Fruit fly (Drosophila melanogaster) whole organism, embryonic: ENCODE data around the gene Hph.

Source experiments
- Ada2b ChIP-seq: fragments of 200-800 bp; sonication (Bioruptor generic); IDR thresholded peaks from 2 replicates; pipeline ENCODE4 v1.3.6; 2022; ENCODE audit warnings: missing biosample characterization, missing genetic modification characterization
- B-H2 ChIP-seq: fragments of 200-800 bp; sonication (Bioruptor generic); optimal IDR thresholded peaks from 2 replicates; lab custom pipeline; 2018; ENCODE audit warnings: missing biosample characterization, mild to moderate bottlenecking, missing genetic modification characterization
- Bdp1 ChIP-seq: fragments of 200-800 bp; sonication (Bioruptor generic); optimal IDR thresholded peaks from 3 replicates; lab custom pipeline; 2016; ENCODE audit warnings: missing biosample characterization, missing genetic modification characterization
- CG10366 ChIP-seq: fragments of 200-800 bp; sonication (Bioruptor generic); IDR thresholded peaks from 2 replicates; pipeline ENCODE4 v1.3.6; 2022; ENCODE audit warnings: missing biosample characterization, missing genetic modification characterization
- CG10654 ChIP-seq: fragments of 200-800 bp; sonication (Bioruptor generic); optimal IDR thresholded peaks from 2 replicates; lab custom pipeline; 2016; ENCODE audit warnings: missing biosample characterization, missing genetic modification characterization
- CG11504 ChIP-seq: fragments of 200-800 bp; sonication (Bioruptor generic); optimal IDR thresholded peaks from 3 replicates; lab custom pipeline; 2019; ENCODE audit warnings: missing biosample characterization, mild to moderate bottlenecking, missing genetic modification characterization, moderate library complexity
- CG12236 ChIP-seq: fragments of 200-800 bp; sonication (Bioruptor generic); optimal IDR thresholded peaks from 2 replicates; lab custom pipeline; 2016; ENCODE audit warnings: missing biosample characterization, missing genetic modification characterization
- CG14014 ChIP-seq: fragments of 200-800 bp; sonication (Bioruptor generic); IDR thresholded peaks from 2 replicates; pipeline ENCODE4 v1.3.6; 2022; ENCODE audit warnings: missing biosample characterization, missing genetic modification characterization
- CG14441 ChIP-seq: fragments of 200-800 bp; sonication (Bioruptor generic); IDR thresholded peaks from 2 replicates; pipeline ENCODE4 v1.3.6; 2022; ENCODE audit warnings: missing biosample characterization, missing genetic modification characterization
- CG15514 ChIP-seq: fragments of 200-800 bp; sonication (Bioruptor generic); optimal IDR thresholded peaks from 3 replicates; lab custom pipeline; 2017; ENCODE audit warnings: missing biosample characterization, missing genetic modification characterization, mild to moderate bottlenecking, moderate library complexity, missing genetic modification reagents
- CG17361 ChIP-seq: fragments of 200-800 bp; sonication (Bioruptor generic); IDR thresholded peaks from 3 replicates; pipeline ENCODE4 v1.3.6; 2022; ENCODE audit warnings: missing biosample characterization, missing genetic modification characterization
- CG2116 ChIP-seq: fragments of 200-800 bp; sonication (Bioruptor generic); optimal IDR thresholded peaks from 3 replicates; lab custom pipeline; 2018; ENCODE audit warnings: missing biosample characterization, mild to moderate bottlenecking, missing genetic modification characterization
- CG2202 ChIP-seq: fragments of 200-800 bp; sonication (Bioruptor generic); optimal IDR thresholded peaks from 2 replicates; lab custom pipeline; 2018; ENCODE audit warnings: missing biosample characterization, mild to moderate bottlenecking, missing genetic modification characterization
- CG31388 ChIP-seq: fragments of 200-800 bp; sonication (Bioruptor generic); optimal IDR thresholded peaks from 2 replicates; lab custom pipeline; 2016; ENCODE audit warnings: missing biosample characterization, missing genetic modification characterization
- CG3163 ChIP-seq: fragments of 200-800 bp; sonication (Bioruptor generic); optimal IDR thresholded peaks from 3 replicates; lab custom pipeline; 2016; ENCODE audit warnings: missing biosample characterization, missing genetic modification characterization
- CG43689 ChIP-seq: fragments of 200-800 bp; sonication (Bioruptor generic); IDR thresholded peaks from 2 replicates; pipeline ENCODE4 v1.3.6; 2022; ENCODE audit warnings: missing biosample characterization, missing genetic modification characterization
- CG6254 ChIP-seq: fragments of 200-800 bp; sonication (Bioruptor generic); optimal IDR thresholded peaks from 3 replicates; lab custom pipeline; 2017; ENCODE audit warnings: mild to moderate bottlenecking, missing biosample characterization, missing genetic modification reagents, missing genetic modification characterization
- CG7357 ChIP-seq: fragments of 200-800 bp; sonication (Bioruptor generic); IDR thresholded peaks from 3 replicates; pipeline ENCODE4 v1.3.6; 2022; ENCODE audit warnings: missing biosample characterization, missing genetic modification characterization
- CG8290 ChIP-seq, 3 experiments: fragments of 200-800 bp; sonication (Bioruptor generic); optimal IDR thresholded peaks; 2 replicates each; lab custom pipeline; 2016 to 2019; ENCODE audit warnings: missing biosample characterization in 3 of 3, missing genetic modification characterization in 3 of 3, mild to moderate bottlenecking in 2 of 3, moderate library complexity in 1 of 3
- CG9437 ChIP-seq: fragments of 200-800 bp; sonication (Bioruptor generic); optimal IDR thresholded peaks from 2 replicates; lab custom pipeline; 2018; ENCODE audit warnings: missing biosample characterization, mild to moderate bottlenecking, missing genetic modification characterization
- CG9817 ChIP-seq: fragments of 200-800 bp; sonication (Bioruptor generic); optimal IDR thresholded peaks from 2 replicates; lab custom pipeline; 2018; ENCODE audit warnings: missing biosample characterization, mild to moderate bottlenecking, missing genetic modification characterization, moderate library complexity
- CG9876 ChIP-seq: fragments of 200-800 bp; sonication (Bioruptor generic); optimal IDR thresholded peaks from 2 replicates; lab custom pipeline; 2016; ENCODE audit warnings: missing biosample characterization, missing genetic modification characterization
- Ets65A ChIP-seq: fragments of 200-800 bp; sonication (Bioruptor generic); peaks from one replicate; lab custom pipeline; 2016; ENCODE audit warnings: missing biosample characterization, missing genetic modification characterization
- Kr ChIP-seq: fragments of 200-800 bp; sonication (Bioruptor generic); optimal IDR thresholded peaks from 2 replicates; lab custom pipeline; 2017; ENCODE audit warnings: missing biosample characterization, mild to moderate bottlenecking, missing genetic modification characterization
- Lpt ChIP-seq: fragments of >200 bp; optimal IDR thresholded peaks from 2 replicates; lab custom pipeline; 2018; ENCODE audit warnings: missing biosample characterization, missing genetic modification characterization
- Sox102F ChIP-seq: fragments of 200-800 bp; sonication (Bioruptor generic); optimal IDR thresholded peaks from 2 replicates; lab custom pipeline; 2018; ENCODE audit warnings: missing biosample characterization, mild to moderate bottlenecking, missing genetic modification characterization, moderate library complexity
- Ssrp ChIP-seq: fragments of 200-800 bp; sonication (Bioruptor generic); optimal IDR thresholded peaks from 2 replicates; lab custom pipeline; 2018; ENCODE audit warnings: missing biosample characterization, mild to moderate bottlenecking, missing genetic modification characterization, moderate library complexity
- az2 ChIP-seq: fragments of 200-800 bp; sonication (Bioruptor generic); optimal IDR thresholded peaks from 3 replicates; lab custom pipeline; 2016; ENCODE audit warnings: missing biosample characterization, missing genetic modification characterization
- corto ChIP-seq: fragments of 200-800 bp; sonication (Bioruptor generic); optimal IDR thresholded peaks from 2 replicates; lab custom pipeline; 2016; ENCODE audit warnings: missing biosample characterization, mild to moderate bottlenecking, missing genetic modification characterization, moderate library complexity
- crol ChIP-seq: fragments of 200-800 bp; sonication (Bioruptor generic); IDR thresholded peaks from 2 replicates; pipeline ENCODE4 v1.3.6; 2022; ENCODE audit warnings: missing biosample characterization, missing genetic modification characterization
- disco-r ChIP-seq: fragments of 200-800 bp; sonication (Bioruptor generic); optimal IDR thresholded peaks from 2 replicates; lab custom pipeline; 2016; ENCODE audit warnings: missing biosample characterization, missing genetic modification characterization
- dmrt99B ChIP-seq: fragments of 200-800 bp; sonication (Bioruptor generic); optimal IDR thresholded peaks from 2 replicates; lab custom pipeline; 2018; ENCODE audit warnings: missing biosample characterization, mild to moderate bottlenecking, missing genetic modification characterization, moderate library complexity
- dysf ChIP-seq: fragments of 200-800 bp; sonication (Bioruptor generic); IDR thresholded peaks from 3 replicates; pipeline ENCODE4 v1.3.6; 2022; ENCODE audit warnings: missing biosample characterization, missing genetic modification characterization
- exex ChIP-seq: fragments of 200-800 bp; sonication (Bioruptor generic); optimal IDR thresholded peaks from 4 replicates; lab custom pipeline; 2018; ENCODE audit warnings: missing biosample characterization, mild to moderate bottlenecking, missing genetic modification characterization, moderate library complexity
- lov ChIP-seq, 2 experiments: fragments of 200-800 bp in 1 of 2; fragments of >200 bp in 1 of 2; sonication (Bioruptor generic) in 1 of 2; IDR thresholded peaks in 1 of 2; optimal IDR thresholded peaks in 1 of 2; 2 replicates in 1 of 2; 3 replicates in 1 of 2; pipeline versions ENCODE4 v1.3.6 to Lab custom; 2017 to 2022; ENCODE audit warnings: missing biosample characterization in 1 of 2, missing genetic modification characterization in 1 of 2
- mam ChIP-seq: fragments of 200-800 bp; sonication (Bioruptor generic); optimal IDR thresholded peaks from 3 replicates; lab custom pipeline; 2016; ENCODE audit warnings: missing biosample characterization, missing genetic modification characterization
- org-1 ChIP-seq: fragments of 200-800 bp; sonication (Bioruptor generic); optimal IDR thresholded peaks from 2 replicates; lab custom pipeline; 2017; ENCODE audit warnings: missing biosample characterization, missing genetic modification characterization
- otp ChIP-seq: fragments of 200-800 bp; sonication (Bioruptor generic); IDR thresholded peaks from 3 replicates; pipeline ENCODE4, ENCODE4 v1.3.6; 2022; ENCODE audit warnings: missing biosample characterization, missing genetic modification characterization
- phol ChIP-seq: fragments of 200-800 bp; sonication (Bioruptor generic); optimal IDR thresholded peaks from 3 replicates; lab custom pipeline; 2018; ENCODE audit warnings: missing biosample characterization, mild to moderate bottlenecking, missing genetic modification characterization, moderate library complexity
- ro ChIP-seq: fragments of 200-800 bp; sonication (Bioruptor generic); IDR thresholded peaks from 2 replicates; pipeline ENCODE4 v1.3.6; 2022; ENCODE audit warnings: missing biosample characterization, missing genetic modification characterization
- sens ChIP-seq: fragments of 200-800 bp; sonication (Bioruptor generic); peaks from one replicate; lab custom pipeline; 2016; ENCODE audit warnings: missing biosample characterization, missing genetic modification characterization
- slou ChIP-seq: fragments of 200-800 bp; sonication (Bioruptor generic); optimal IDR thresholded peaks from 3 replicates; lab custom pipeline; 2016; ENCODE audit warnings: missing biosample characterization, missing genetic modification characterization
- sug ChIP-seq: fragments of 200-800 bp; optimal IDR thresholded peaks from 2 replicates; lab custom pipeline; 2019; ENCODE audit warnings: missing biosample characterization, mild to moderate bottlenecking, missing genetic modification characterization, moderate library complexity
- tgo ChIP-seq: fragments of 200-800 bp; sonication (Bioruptor generic); IDR thresholded peaks from 3 replicates; pipeline ENCODE4 v1.3.6; 2022; ENCODE audit warnings: missing biosample characterization, missing genetic modification characterization
- tin ChIP-seq: fragments of 200-800 bp; sonication (Bioruptor generic); optimal IDR thresholded peaks from 3 replicates; lab custom pipeline; 2016; ENCODE audit warnings: missing biosample characterization, missing genetic modification characterization
- ttk ChIP-seq: fragments of 200-800 bp; sonication (Bioruptor generic); IDR thresholded peaks from 2 replicates; pipeline ENCODE4 v2.1.2; 2022; ENCODE audit warnings: missing biosample characterization, missing genetic modification characterization
- tx ChIP-seq: fragments of 200-800 bp; sonication (Bioruptor generic); optimal IDR thresholded peaks from 2 replicates; lab custom pipeline; 2016; ENCODE audit warnings: missing biosample characterization, missing genetic modification characterization
- unpg ChIP-seq: fragments of 200-800 bp; sonication (Bioruptor generic); optimal IDR thresholded peaks from 3 replicates; lab custom pipeline; 2018; ENCODE audit warnings: missing biosample characterization, mild to moderate bottlenecking, missing genetic modification characterization, moderate library complexity

The Hph gene

dm6 chr3R:5211901-5212758 is 44.7 kb upstream of the Hph start (continued):
- TF ChIP-seq CG31388 (GFP tag; lab: Kevin White, UChicago) (peak; percentile 26), lov (optimal IDR thresholded peaks at IDR 0.05; lab: Kevin White, UChicago) (peak; percentile 18), lov (GFP tag; IDR thresholded peaks at IDR 0.05; lab: Robert Waterston, UW) (peak; percentile 82; the same call in 2 of the 3 replicates), tgo (GFP tag; lab: Robert Waterston, UW) (peak; percentile 32; the same call in 1 of the 3 replicates), CG14014 (GFP tag; lab: Robert Waterston, UW) (no peak), CG10654 (GFP tag; lab: Kevin White, UChicago) (peak; percentile 52), otp (GFP tag; lab: Robert Waterston, UW) (peak; percentile 68; the same call in 2 of the 3 replicates), CG9817 (no peak), Ada2b (no peak), CG15514 (GFP tag; lab: Kevin White, UChicago) (no peak), CG8290 (GFP tag; optimal IDR thresholded peaks at IDR 0.05; lab: Kevin White, UChicago) (peak; percentile 85), CG8290 (tag; optimal IDR thresholded peaks at IDR 0.05; lab: Kevin White, UChicago) (peak in 1 of 2 experiments; percentile 72), Lpt (GFP tag; lab: Kevin White, UChicago) (peak; percentile 5), CG43689 (no peak), CG10366 (GFP tag; lab: Robert Waterston, UW) (no peak; the same call in 1 of the 2 replicates), slou (no peak), disco-r (peak; percentile 38), CG11504 (tag; lab: Kevin White, UChicago) (peak; percentile 73), Sox102F (GFP tag; lab: Kevin White, UChicago) (peak; percentile 38), sug (no peak), CG12236 (GFP tag; lab: Kevin White, UChicago) (peak; percentile 84), exex (tag; lab: Kevin White, UChicago) (no peak), CG2202 (tag; lab: Kevin White, UChicago) (peak; percentile 87), Ets65A (peak; percentile 97), phol (peak; percentile 85), CG6254 (peak; percentile 78), dmrt99B (tag; lab: Kevin White, UChicago) (peak; percentile 52), CG7357 (GFP tag; lab: Robert Waterston, UW) (peak; percentile 46; the same call in 1 of the 3 replicates), Bdp1 (GFP tag; lab: Kevin White, UChicago) (peak; percentile 75), org-1 (peak; percentile 70), sens (GFP tag; lab: Kevin White, UChicago) (peak; percentile 98), crol (GFP tag; lab: Robert Waterston, UW) (no peak), dysf (GFP tag; lab: Robert Waterston, UW) (peak; percentile 41; the same call in 1 of the 3 replicates), B-H2 (GFP tag; lab: Kevin White, UChicago) (no peak), CG14441 (GFP tag; lab: Robert Waterston, UW) (no peak), corto (GFP tag; lab: Kevin White, UChicago) (no peak), az2 (GFP tag; lab: Kevin White, UChicago) (peak; percentile 81), mam (peak; percentile 3), tx (GFP tag; lab: Kevin White, UChicago) (peak; percentile 60), CG2116 (GFP tag; lab: Kevin White, UChicago) (peak; percentile 30), ro (no peak; the same call in 1 of the 2 replicates), CG9876 (GFP tag; lab: Kevin White, UChicago) (peak; percentile 6), Ssrp (tag; lab: Kevin White, UChicago) (peak; percentile 79), CG17361 (GFP tag; lab: Robert Waterston, UW) (peak; percentile 87), CG9437 (peak; percentile 3), Kr (GFP tag; lab: Kevin White, UChicago) (peak; percentile 95), CG3163 (peak; percentile 56), ttk (GFP tag; lab: Robert Waterston, UW) (no peak; the same call in 1 of the 2 replicates), unpg (GFP tag; lab: Kevin White, UChicago) (peak; percentile 77), tin (GFP tag; lab: Kevin White, UChicago) (peak; percentile 81)
